Fruit fly (Drosophila melanogaster): Measurements from ENCODE around the gene Dhrs4.
A peak's percentile ranks its signal among the peaks of the same experiment; 100 is the strongest.

Dhrs4 gene

dm6 chr3L:5154917-5155613 is 13.6 kb upstream of the Dhrs4 start (continued):
- TF ChIP-seq CG15696 (tag; optimal IDR thresholded peaks at IDR 0.05), result no peak
- peak; percentile 13 for TF ChIP-seq grn (GFP tag; optimal IDR thresholded peaks at IDR 0.05)
- peak; percentile 74 for TF ChIP-seq Blimp-1 (GFP tag; optimal IDR thresholded peaks at IDR 0.05)
- peak; percentile 37 for TF ChIP-seq CG18262 (tag; optimal IDR thresholded peaks at IDR 0.05)
- no peak for TF ChIP-seq Pdp1 (GFP tag; optimal IDR thresholded peaks at IDR 0.05)
- TF ChIP-seq CG6654 (GFP tag; optimal IDR thresholded peaks at IDR 0.05), result peak; percentile 40
- TF ChIP-seq jigr1 (GFP tag; IDR thresholded peaks at IDR 0.05), result peak; percentile 61; the same call in 1 of the 3 replicates
- peak; percentile 21 for TF ChIP-seq nom (GFP tag; optimal IDR thresholded peaks at IDR 0.05)
- peak; percentile 58 for TF ChIP-seq Ssrp (tag; optimal IDR thresholded peaks at IDR 0.05)
- 0 out of 2 replicates have a peak, but pooled peaks have one; percentile 36 for TF ChIP-seq gt (GFP tag; IDR thresholded peaks at IDR 0.05)
- peak; percentile 84 for TF ChIP-seq Ada2b (GFP tag; IDR thresholded peaks at IDR 0.05)
- peak; percentile 7 for TF ChIP-seq sug (tag; optimal IDR thresholded peaks at IDR 0.05)
- no peak for TF ChIP-seq pros (GFP tag; optimal IDR thresholded peaks at IDR 0.05)
- TF ChIP-seq CG1024 (GFP tag; IDR thresholded peaks at IDR 0.05), result peak; percentile 56; the same call in 1 of the 2 replicates
- peak; percentile 65 for TF ChIP-seq pb (GFP tag; optimal IDR thresholded peaks at IDR 0.05)
- no peak for TF ChIP-seq CG17912 (GFP tag; optimal IDR thresholded peaks at IDR 0.05)
- peak; percentile 81 for TF ChIP-seq CG11456 (GFP tag; IDR thresholded peaks at IDR 0.05)
- TF ChIP-seq ATbp (GFP tag; optimal IDR thresholded peaks at IDR 0.05), result peak; percentile 70
- peak; percentile 32 for TF ChIP-seq CG17802 (tag; optimal IDR thresholded peaks at IDR 0.05)
- peak; percentile 55 for TF ChIP-seq CoRest (tag; optimal IDR thresholded peaks at IDR 0.05)
- TF ChIP-seq Bgb (GFP tag; IDR thresholded peaks at IDR 0.05; ENCODE audit: partially characterized antibody), result no peak
- TF ChIP-seq Hr51 (GFP tag; optimal IDR thresholded peaks at IDR 0.05), result peak; percentile 54 to 85
- TF ChIP-seq abd-A (tag; optimal IDR thresholded peaks at IDR 0.05), result peak; percentile 100
- peak; percentile 52 for TF ChIP-seq en (GFP tag; optimal IDR thresholded peaks at IDR 0.05)
- TF ChIP-seq Ravus (GFP tag; IDR thresholded peaks at IDR 0.05), result peak; percentile 45
- peak; percentile 65 for TF ChIP-seq oc (tag; optimal IDR thresholded peaks at IDR 0.05)
- peak; percentile 70 for TF ChIP-seq CG9727 (GFP tag; optimal IDR thresholded peaks at IDR 0.05)
- peak; percentile 35 for TF ChIP-seq CG9876 (GFP tag; optimal IDR thresholded peaks at IDR 0.05)
- TF ChIP-seq Rfx (GFP tag; IDR thresholded peaks at IDR 0.05), result peak; percentile 85
- TF ChIP-seq CG7987 (GFP tag; optimal IDR thresholded peaks at IDR 0.05), result no peak
- no peak for TF ChIP-seq ab (GFP tag; optimal IDR thresholded peaks at IDR 0.05)
- peak; percentile 74 for TF ChIP-seq ERR (GFP tag; optimal IDR thresholded peaks at IDR 0.05)
- TF ChIP-seq CG7745 (tag; optimal IDR thresholded peaks at IDR 0.05), result no peak
- TF ChIP-seq CG31224 (GFP tag; IDR thresholded peaks at IDR 0.05), result peak; percentile 92
- peak; percentile 91 for TF ChIP-seq Dbx (GFP tag; IDR thresholded peaks at IDR 0.05)
- peak; percentile 21 for TF ChIP-seq gcm2 (GFP tag; optimal IDR thresholded peaks at IDR 0.05)
- TF ChIP-seq Spps (tag; optimal IDR thresholded peaks at IDR 0.05), result peak; percentile 2
- peak; percentile 83 for TF ChIP-seq CG14014 (GFP tag; IDR thresholded peaks at IDR 0.05)
- peak; percentile 77 for TF ChIP-seq CG6854 (GFP tag; optimal IDR thresholded peaks at IDR 0.05)
- no peak for TF ChIP-seq Dip2 (GFP tag; IDR thresholded peaks at IDR 0.05)
- no peak for TF ChIP-seq twi (tag; optimal IDR thresholded peaks at IDR 0.05)
- peak; percentile 82 for TF ChIP-seq Xbp1 (GFP tag; optimal IDR thresholded peaks at IDR 0.05)
- TF ChIP-seq BtbVII (GFP tag; optimal IDR thresholded peaks at IDR 0.05), result peak; percentile 68
- peak; percentile 87 for TF ChIP-seq Ptx1 (GFP tag; IDR thresholded peaks at IDR 0.05)
- peak; percentile 20 for TF ChIP-seq ems (GFP tag; optimal IDR thresholded peaks at IDR 0.05)
- TF ChIP-seq jumu (GFP tag; optimal IDR thresholded peaks at IDR 0.05), result peak; percentile 68
- TF ChIP-seq slbo (GFP tag; IDR thresholded peaks at IDR 0.05), result peak; percentile 89; the same call in 1 of the 2 replicates
- TF ChIP-seq cg (GFP tag; optimal IDR thresholded peaks at IDR 0.05), result no peak
